Fruit fly (Drosophila melanogaster): ENCODE measurements around the gene CG13051.

DNA sequence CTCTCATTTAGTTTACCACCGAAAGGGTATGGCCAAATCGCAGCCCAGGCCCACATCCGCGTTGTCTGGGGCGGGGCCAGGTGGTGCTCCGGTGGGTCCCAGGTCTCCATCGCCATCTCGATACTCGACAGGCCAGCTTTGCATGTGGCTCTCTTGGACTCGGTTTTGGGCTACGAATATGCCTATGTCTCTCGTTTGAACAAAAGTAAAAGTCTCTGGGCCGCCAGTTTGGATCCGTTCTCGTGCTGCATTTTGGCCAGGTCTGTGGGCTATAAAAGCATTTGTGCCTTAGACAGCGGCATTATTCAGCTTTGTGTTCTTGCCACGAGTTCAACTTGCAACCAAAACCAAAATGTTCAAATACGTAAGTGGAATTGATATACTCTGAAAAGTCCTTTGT, 12.2 kb upstream of the CG13051 start, which contains the start of gene CG13065:
- TF ChIP-seq acj6 (GFP tag; optimal IDR thresholded peaks at IDR 0.05) (no peak), CG4318 (GFP tag; optimal IDR thresholded peaks at IDR 0.05) (no peak), ss (GFP tag; optimal IDR thresholded peaks at IDR 0.05) (no peak), pdm3 (GFP tag; optimal IDR thresholded peaks at IDR 0.05) (no peak), CG15336 (GFP tag; IDR thresholded peaks at IDR 0.05) (no peak), Eip75B (GFP tag; optimal IDR thresholded peaks at IDR 0.05) (no peak)

Data from whole organism, prepupa.